Worm (Caenorhabditis elegans): ENCODE results near the gene Y39B6A.27.

ce11 chrV:19050438-19050837 lies 18.9 kb downstream of the Y39B6A.27 start, which contains the start of gene asp-1:
- TF ChIP-seq ztf-23 (GFP tag; IDR thresholded peaks at IDR 0.05) = no peak
- no peak for TF ChIP-seq med-1 (GFP tag; optimal IDR thresholded peaks at IDR 0.05; ENCODE audit: insufficient read depth)
- no peak for TF ChIP-seq cog-1 (tag; optimal IDR thresholded peaks at IDR 0.05)
- no peak for TF ChIP-seq ref-1 (GFP tag; conservative IDR thresholded peaks at IDR 0.05)
- no peak for TF ChIP-seq flt-1 (GFP tag; IDR thresholded peaks at IDR 0.05)
- TF ChIP-seq T22C8.4 (GFP tag; IDR thresholded peaks at IDR 0.05) = no peak

All from whole organism, midembryonic.